Fruit fly (Drosophila melanogaster) whole organism, embryonic: Measurements from ENCODE around the gene pug.

Source experiments
- B-H2 ChIP-seq: fragments of 200-800 bp; sonication (Bioruptor generic); optimal IDR thresholded peaks from 2 replicates; lab custom pipeline; 2018; ENCODE audit warnings: missing biosample characterization, mild to moderate bottlenecking, missing genetic modification characterization
- CG10431 ChIP-seq: fragments of 200-800 bp; sonication (Bioruptor generic); optimal IDR thresholded peaks from 3 replicates; lab custom pipeline; 2018; ENCODE audit warnings: missing biosample characterization, mild to moderate bottlenecking, missing genetic modification characterization
- CG11398 ChIP-seq: fragments of 200-800 bp; sonication (Bioruptor generic); optimal IDR thresholded peaks from 2 replicates; lab custom pipeline; 2016; ENCODE audit warnings: missing biosample characterization, missing genetic modification characterization
- CG12236 ChIP-seq: fragments of 200-800 bp; sonication (Bioruptor generic); optimal IDR thresholded peaks from 2 replicates; lab custom pipeline; 2016; ENCODE audit warnings: missing biosample characterization, missing genetic modification characterization
- CG12299 ChIP-seq: fragments of 200-800 bp; sonication (Bioruptor generic); optimal IDR thresholded peaks from 2 replicates; lab custom pipeline; 2018; ENCODE audit warnings: missing biosample characterization, mild to moderate bottlenecking, missing genetic modification characterization
- CG15601 ChIP-seq: fragments of 200-800 bp; sonication (Bioruptor generic); optimal IDR thresholded peaks from 3 replicates; lab custom pipeline; 2019; ENCODE audit warnings: missing biosample characterization, mild to moderate bottlenecking, missing genetic modification characterization, moderate library complexity
- CG16779 ChIP-seq: fragments of 200-800 bp; sonication (Bioruptor generic); IDR thresholded peaks from 2 replicates; pipeline ENCODE4 v1.3.6; 2022; ENCODE audit warnings: missing biosample characterization, missing genetic modification characterization
- CG2129 ChIP-seq: fragments of 200-800 bp; sonication (Bioruptor generic); IDR thresholded peaks from 2 replicates; pipeline ENCODE4 v1.3.6; 2022; ENCODE audit warnings: missing biosample characterization, missing genetic modification characterization; ENCODE audit not compliant: partially characterized antibody
- CG2202 ChIP-seq: fragments of 200-800 bp; sonication (Bioruptor generic); optimal IDR thresholded peaks from 2 replicates; lab custom pipeline; 2018; ENCODE audit warnings: missing biosample characterization, mild to moderate bottlenecking, missing genetic modification characterization
- CG33557 ChIP-seq: fragments of 200-800 bp; sonication (Bioruptor generic); optimal IDR thresholded peaks from 2 replicates; lab custom pipeline; 2019; ENCODE audit warnings: missing biosample characterization, mild to moderate bottlenecking, missing genetic modification characterization, moderate library complexity
- CG6254 ChIP-seq: fragments of 200-800 bp; sonication (Bioruptor generic); optimal IDR thresholded peaks from 3 replicates; lab custom pipeline; 2017; ENCODE audit warnings: mild to moderate bottlenecking, missing biosample characterization, missing genetic modification reagents, missing genetic modification characterization
- CG6791 ChIP-seq: fragments of 200-800 bp; sonication (Bioruptor generic); IDR thresholded peaks from 3 replicates; pipeline ENCODE4 v1.3.6; 2022; ENCODE audit warnings: missing biosample characterization, missing genetic modification characterization; ENCODE audit not compliant: partially characterized antibody
- CG7271 ChIP-seq: fragments of 200-800 bp; sonication (Bioruptor generic); optimal IDR thresholded peaks from 2 replicates; lab custom pipeline; 2018; ENCODE audit warnings: missing biosample characterization, mild to moderate bottlenecking, missing genetic modification characterization, moderate library complexity
- CG7372 ChIP-seq: fragments of 200-800 bp; sonication (Bioruptor generic); IDR thresholded peaks from 2 replicates; pipeline ENCODE4 v1.3.6; 2022; ENCODE audit warnings: missing biosample characterization, missing genetic modification characterization
- CG8388 ChIP-seq: fragments of 200-800 bp; sonication (Bioruptor generic); optimal IDR thresholded peaks from 2 replicates; lab custom pipeline; 2019; ENCODE audit warnings: missing biosample characterization, mild to moderate bottlenecking, missing genetic modification characterization, moderate library complexity
- CG9727 ChIP-seq: fragments of 200-800 bp; sonication (Bioruptor generic); optimal IDR thresholded peaks from 3 replicates; lab custom pipeline; 2017; ENCODE audit warnings: missing biosample characterization, mild to moderate bottlenecking, missing genetic modification characterization
- CG9876 ChIP-seq: fragments of 200-800 bp; sonication (Bioruptor generic); optimal IDR thresholded peaks from 2 replicates; lab custom pipeline; 2016; ENCODE audit warnings: missing biosample characterization, missing genetic modification characterization
- CTCF ChIP-seq: fragments of 200-800 bp; sonication (Bioruptor generic); optimal IDR thresholded peaks from 2 replicates; lab custom pipeline; 2017; ENCODE audit warnings: missing biosample characterization, mild to moderate bottlenecking, missing genetic modification characterization, moderate library complexity
- Camta ChIP-seq: fragments of 200-800 bp; sonication (Bioruptor generic); optimal IDR thresholded peaks from 2 replicates; lab custom pipeline; 2016; ENCODE audit warnings: missing biosample characterization, missing genetic modification characterization
- Chrac-16 ChIP-seq: fragments of 200-800 bp; sonication (Bioruptor generic); optimal IDR thresholded peaks from 3 replicates; lab custom pipeline; 2016; ENCODE audit warnings: missing biosample characterization, missing genetic modification characterization
- Dp ChIP-seq: fragments of 200-800 bp; sonication (Bioruptor generic); optimal IDR thresholded peaks from 2 replicates; lab custom pipeline; 2018; ENCODE audit warnings: missing biosample characterization, mild to moderate bottlenecking, missing genetic modification characterization, moderate library complexity
- Drgx ChIP-seq: fragments of 200-800 bp; sonication (Bioruptor generic); IDR thresholded peaks from 2 replicates; pipeline ENCODE4 v1.3.6; 2022; ENCODE audit warnings: missing biosample characterization, missing genetic modification characterization
- Ets65A ChIP-seq: fragments of 200-800 bp; sonication (Bioruptor generic); peaks from one replicate; lab custom pipeline; 2016; ENCODE audit warnings: missing biosample characterization, missing genetic modification characterization
- Fer2 ChIP-seq: fragments of 200-800 bp; sonication (Bioruptor generic); optimal IDR thresholded peaks from 2 replicates; lab custom pipeline; 2018; ENCODE audit warnings: missing biosample characterization, mild to moderate bottlenecking, missing genetic modification characterization, moderate library complexity
- H2.0 ChIP-seq: fragments of 200-800 bp; sonication (Bioruptor generic); IDR thresholded peaks from 2 replicates; pipeline ENCODE4 v1.3.6; 2022; ENCODE audit warnings: missing biosample characterization, missing genetic modification characterization
- Hr51 ChIP-seq, 2 experiments: fragments of 200-800 bp; sonication (Bioruptor generic); optimal IDR thresholded peaks; 2 replicates in 1 of 2; 3 replicates in 1 of 2; lab custom pipeline; 2016 to 2018; ENCODE audit warnings: missing biosample characterization in 2 of 2, missing genetic modification characterization in 2 of 2, mild to moderate bottlenecking in 1 of 2, moderate library complexity in 1 of 2
- Lim3 ChIP-seq: fragments of 200-800 bp; sonication (Bioruptor generic); IDR thresholded peaks from 2 replicates; pipeline ENCODE4 v1.3.6; 2022; ENCODE audit warnings: missing biosample characterization, missing genetic modification characterization
- Meics ChIP-seq: fragments of 200-800 bp; sonication (Bioruptor generic); optimal IDR thresholded peaks from 2 replicates; lab custom pipeline; 2017; ENCODE audit warnings: missing biosample characterization, mild to moderate bottlenecking, missing genetic modification characterization
- NfI ChIP-seq: fragments of 200-800 bp; sonication (Bioruptor generic); optimal IDR thresholded peaks from 3 replicates; lab custom pipeline; 2018; ENCODE audit warnings: missing biosample characterization, mild to moderate bottlenecking, missing genetic modification characterization, moderate library complexity
- Rx ChIP-seq: fragments of 200-800 bp; sonication (Bioruptor generic); IDR thresholded peaks from 2 replicates; pipeline ENCODE4 v1.3.6; 2022; ENCODE audit warnings: missing biosample characterization, missing genetic modification characterization
- Sry-δ ChIP-seq: fragments of 200-800 bp; sonication (Bioruptor generic); optimal IDR thresholded peaks from 2 replicates; lab custom pipeline; 2016; ENCODE audit warnings: missing biosample characterization, missing genetic modification characterization
- YL-1 ChIP-seq: fragments of 200-800 bp; sonication (Bioruptor generic); optimal IDR thresholded peaks from 3 replicates; lab custom pipeline; 2017; ENCODE audit warnings: missing biosample characterization, mild to moderate bottlenecking, missing genetic modification characterization
- ap ChIP-seq: fragments of 200-800 bp; sonication (Bioruptor generic); IDR thresholded peaks from 2 replicates; pipeline ENCODE4 v1.3.6; 2022; ENCODE audit warnings: missing biosample characterization, missing genetic modification characterization
- az2 ChIP-seq: fragments of 200-800 bp; sonication (Bioruptor generic); optimal IDR thresholded peaks from 3 replicates; lab custom pipeline; 2016; ENCODE audit warnings: missing biosample characterization, missing genetic modification characterization
- btn ChIP-seq: fragments of 200-800 bp; sonication (Bioruptor generic); optimal IDR thresholded peaks from 2 replicates; lab custom pipeline; 2016; ENCODE audit warnings: missing biosample characterization, missing genetic modification characterization
- chn ChIP-seq: fragments of 200-800 bp; sonication (Bioruptor generic); optimal IDR thresholded peaks from 2 replicates; lab custom pipeline; 2016; ENCODE audit warnings: missing biosample characterization, missing genetic modification characterization
- corto ChIP-seq: fragments of 200-800 bp; sonication (Bioruptor generic); optimal IDR thresholded peaks from 2 replicates; lab custom pipeline; 2016; ENCODE audit warnings: missing biosample characterization, mild to moderate bottlenecking, missing genetic modification characterization, moderate library complexity
- crp ChIP-seq, 2 experiments: fragments of 200-800 bp; sonication (Bioruptor generic); optimal IDR thresholded peaks; 2 replicates in 1 of 2; 3 replicates in 1 of 2; lab custom pipeline; 2017; ENCODE audit warnings: missing biosample characterization in 2 of 2, missing genetic modification characterization in 2 of 2, mild to moderate bottlenecking in 1 of 2, moderate library complexity in 1 of 2
- dati ChIP-seq: fragments of 200-800 bp; sonication (Bioruptor generic); IDR thresholded peaks from 2 replicates; pipeline ENCODE4 v1.3.6; 2022; ENCODE audit warnings: missing biosample characterization, missing genetic modification characterization
- disco-r ChIP-seq: fragments of 200-800 bp; sonication (Bioruptor generic); optimal IDR thresholded peaks from 2 replicates; lab custom pipeline; 2016; ENCODE audit warnings: missing biosample characterization, missing genetic modification characterization
- dmrt99B ChIP-seq: fragments of 200-800 bp; sonication (Bioruptor generic); optimal IDR thresholded peaks from 2 replicates; lab custom pipeline; 2018; ENCODE audit warnings: missing biosample characterization, mild to moderate bottlenecking, missing genetic modification characterization, moderate library complexity
- jing ChIP-seq: fragments of 200-800 bp; sonication (Bioruptor generic); optimal IDR thresholded peaks from 2 replicates; lab custom pipeline; 2018; ENCODE audit warnings: missing biosample characterization, mild to moderate bottlenecking, missing genetic modification characterization
- lola ChIP-seq, 3 experiments: fragments of >200 bp in 2 of 3; fragments of 200-800 bp in 1 of 3; sonication (Bioruptor generic) in 1 of 3; optimal IDR thresholded peaks; 2 replicates each; lab custom pipeline; 2017 to 2019; ENCODE audit warnings: missing biosample characterization in 3 of 3, missing genetic modification characterization in 3 of 3, mild to moderate bottlenecking in 1 of 3, moderate library complexity in 1 of 3
- onecut ChIP-seq: fragments of 200-800 bp; sonication (Bioruptor generic); IDR thresholded peaks from 2 replicates; pipeline ENCODE4 v1.3.6; 2022; ENCODE audit warnings: missing biosample characterization, missing genetic modification characterization
- otp ChIP-seq: fragments of 200-800 bp; sonication (Bioruptor generic); IDR thresholded peaks from 3 replicates; pipeline ENCODE4, ENCODE4 v1.3.6; 2022; ENCODE audit warnings: missing biosample characterization, missing genetic modification characterization
- p53 ChIP-seq: fragments of 200-800 bp; sonication (Bioruptor generic); optimal IDR thresholded peaks from 2 replicates; lab custom pipeline; 2016; ENCODE audit warnings: missing biosample characterization, missing genetic modification characterization
- rib ChIP-seq: fragments of 200-800 bp; sonication (Bioruptor generic); IDR thresholded peaks from 2 replicates; pipeline ENCODE4 v1.3.6; 2022; ENCODE audit warnings: missing biosample characterization, missing genetic modification characterization
- sd ChIP-seq: fragments of 200-800 bp; sonication (Bioruptor generic); optimal IDR thresholded peaks from 3 replicates; lab custom pipeline; 2018; ENCODE audit warnings: missing biosample characterization, mild to moderate bottlenecking, missing genetic modification characterization, moderate library complexity
- tap ChIP-seq: fragments of 200-800 bp; optimal IDR thresholded peaks from 3 replicates; lab custom pipeline; 2019; ENCODE audit warnings: missing biosample characterization, mild to moderate bottlenecking, missing genetic modification characterization, moderate library complexity
- wdn ChIP-seq: fragments of 200-800 bp; sonication (Bioruptor generic); IDR thresholded peaks from 2 replicates; pipeline ENCODE4 v1.3.6; 2022; ENCODE audit warnings: missing biosample characterization, missing genetic modification characterization
- wek ChIP-seq: fragments of 200-800 bp; sonication (Bioruptor generic); optimal IDR thresholded peaks from 3 replicates; lab custom pipeline; 2018; ENCODE audit warnings: missing biosample characterization, mild to moderate bottlenecking, missing genetic modification characterization, moderate library complexity
- zen ChIP-seq: fragments of 200-800 bp; sonication (Bioruptor generic); optimal IDR thresholded peaks from 3 replicates; lab custom pipeline; 2018; ENCODE audit warnings: missing biosample characterization, mild to moderate bottlenecking, missing genetic modification characterization, moderate library complexity

pug gene

dm6 chr3R:10681682-10681962 lies 14.7 kb upstream of the pug start (continued):
- peak; percentile 51; the same call in 1 of the 2 replicates for TF ChIP-seq Rx
- TF ChIP-seq Camta (GFP tag; lab: Kevin White, UChicago): no peak
- no peak for TF ChIP-seq CG2129
- no peak for TF ChIP-seq CG9727 (GFP tag; lab: Kevin White, UChicago)
- TF ChIP-seq ap: peak; percentile 60
- peak in 1 of 2 experiments; percentile 49 for TF ChIP-seq Hr51 (GFP tag; optimal IDR thresholded peaks at IDR 0.05; lab: Kevin White, UChicago)
- TF ChIP-seq CTCF (GFP tag; lab: Kevin White, UChicago): no peak
- no peak for TF ChIP-seq CG11398 (GFP tag; lab: Kevin White, UChicago)
- TF ChIP-seq Chrac-16 (GFP tag; lab: Kevin White, UChicago): no peak
- no peak for TF ChIP-seq Ets65A (GFP tag; lab: Kevin White, UChicago)
- no peak for TF ChIP-seq Meics (GFP tag; lab: Kevin White, UChicago)
- TF ChIP-seq dmrt99B (tag; lab: Kevin White, UChicago): no peak
- TF ChIP-seq corto (GFP tag; lab: Kevin White, UChicago): no peak
- no peak for TF ChIP-seq CG15601 (tag; lab: Kevin White, UChicago)
- no peak for TF ChIP-seq Sry-δ (GFP tag; lab: Kevin White, UChicago)
- TF ChIP-seq YL-1 (GFP tag; lab: Kevin White, UChicago): no peak
- TF ChIP-seq CG33557: no peak
- TF ChIP-seq wdn (GFP tag; lab: Robert Waterston, UW): peak; percentile 11; the same call in 1 of the 2 replicates
- peak; percentile 46; the same call in 1 of the 2 replicates for TF ChIP-seq H2.0 (GFP tag; lab: Robert Waterston, UW)
- peak; percentile 43 for TF ChIP-seq CG6254 (GFP tag; lab: Kevin White, UChicago)
- TF ChIP-seq CG7271 (tag; lab: Kevin White, UChicago): no peak
- TF ChIP-seq otp: peak; percentile 59; the same call in 1 of the 3 replicates
- TF ChIP-seq Lim3 (GFP tag; lab: Robert Waterston, UW): no peak
- TF ChIP-seq az2 (GFP tag; lab: Kevin White, UChicago): no peak
- no peak for TF ChIP-seq lola (GFP tag; optimal IDR thresholded peaks at IDR 0.05; lab: Kevin White, UChicago)
- TF ChIP-seq chn (GFP tag; lab: Kevin White, UChicago): no peak
- TF ChIP-seq btn: no peak
- no peak for TF ChIP-seq Fer2 (tag; lab: Kevin White, UChicago)
- no peak for TF ChIP-seq crp (GFP tag; optimal IDR thresholded peaks at IDR 0.05; lab: Kevin White, UChicago)
- TF ChIP-seq dati (GFP tag; lab: Robert Waterston, UW): 0 out of 2 replicates have a peak, but pooled peaks have one; percentile 28
- TF ChIP-seq CG12299: no peak
- no peak for TF ChIP-seq CG6791 (GFP tag; lab: Robert Waterston, UW)
- TF ChIP-seq rib (GFP tag; lab: Robert Waterston, UW): peak; percentile 62; the same call in 1 of the 2 replicates
- peak; percentile 2; the same call in 1 of the 2 replicates for TF ChIP-seq onecut
- peak; percentile 25 for TF ChIP-seq NfI (GFP tag; lab: Kevin White, UChicago)
- no peak for TF ChIP-seq sd (tag; lab: Kevin White, UChicago)
- TF ChIP-seq CG7372 (GFP tag; lab: Robert Waterston, UW): no peak; the same call in 1 of the 2 replicates
- peak; percentile 48 for TF ChIP-seq CG8388 (GFP tag; lab: Kevin White, UChicago)
- TF ChIP-seq Dp: no peak
- TF ChIP-seq CG10431 (GFP tag; lab: Kevin White, UChicago): no peak
- peak; percentile 82 for TF ChIP-seq zen (tag; lab: Kevin White, UChicago)
- no peak for TF ChIP-seq CG12236
- peak; percentile 54 for TF ChIP-seq tap (tag; lab: Kevin White, UChicago)
- TF ChIP-seq CG16779: peak; percentile 58; the same call in 1 of the 2 replicates
- TF ChIP-seq wek (GFP tag; lab: Kevin White, UChicago): no peak
- TF ChIP-seq CG9876 (GFP tag; lab: Kevin White, UChicago): no peak
- peak; percentile 61 for TF ChIP-seq Drgx (GFP tag; lab: Robert Waterston, UW)
- no peak for TF ChIP-seq disco-r
- TF ChIP-seq B-H2 (GFP tag; lab: Kevin White, UChicago): no peak
- TF ChIP-seq CG2202 (tag; lab: Kevin White, UChicago): peak; percentile 22
- TF ChIP-seq p53 (GFP tag; lab: Kevin White, UChicago): no peak
- no peak for TF ChIP-seq jing (GFP tag; lab: Kevin White, UChicago)
